Worm (Caenorhabditis elegans): ENCODE measurements around the gene Y46H3D.1.
"Not testable (repeated sequence)": the region's sequence is repeated elsewhere in the genome, so short reads cannot be mapped to it uniquely, and the experiment has no call there.

Y46H3D.1 gene

DNA sequence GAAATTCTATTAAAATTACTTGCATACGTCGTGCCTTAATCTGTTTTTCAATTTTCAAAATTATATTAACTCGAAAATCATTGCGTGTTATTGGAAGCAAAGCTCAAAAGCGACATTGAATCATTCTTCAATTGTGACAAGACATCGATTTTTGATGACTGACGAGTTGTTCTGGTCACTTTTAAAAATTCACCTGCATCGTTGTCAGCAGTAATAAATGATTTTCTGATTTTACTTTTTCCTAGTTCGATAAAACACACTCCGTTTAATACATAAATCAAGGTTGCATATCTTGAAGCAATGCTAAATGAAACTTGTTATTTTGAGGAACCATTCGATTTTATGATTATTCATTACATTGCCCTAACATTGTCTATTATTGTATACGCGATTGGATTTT lies 40.0 kb downstream of the Y46H3D.1 start, which contains the start of gene srh-3:
Gene srh-3, plus strand, starts transcription at position 301 of the 400 bp plus-strand sequence.
- TF ChIP-seq zip-8 (tag; optimal IDR thresholded peaks at IDR 0.05) (no peak), tbx-8 (GFP tag; optimal IDR thresholded peaks at IDR 0.05) (no peak), ceh-83 (GFP tag; optimal IDR thresholded peaks at IDR 0.05) (no peak), ztf-11 (tag; optimal IDR thresholded peaks at IDR 0.05) (no peak), pha-4 (tag; optimal IDR thresholded peaks at IDR 0.05) (no peak), unc-39 (tag; optimal IDR thresholded peaks at IDR 0.05) (no peak), unc-62 (GFP tag; optimal IDR thresholded peaks at IDR 0.05) (no peak), drap-1 (GFP tag; optimal IDR thresholded peaks at IDR 0.05) (no peak), elt-1 (tag; optimal IDR thresholded peaks at IDR 0.05; ENCODE audit: borderline replicate concordance, insufficient read depth) (no peak), blmp-1 (tag; optimal IDR thresholded peaks at IDR 0.05) (no peak), ceh-43 (GFP tag; optimal IDR thresholded peaks at IDR 0.05) (no peak), ceh-39 (tag; optimal IDR thresholded peaks at IDR 0.05) (no peak), mep-1 (tag; optimal IDR thresholded peaks at IDR 0.05) (no peak), nhr-12 (tag; optimal IDR thresholded peaks at IDR 0.05) (no peak), nhr-76 (tag; optimal IDR thresholded peaks at IDR 0.05) (no peak), nhr-2 (tag; optimal IDR thresholded peaks at IDR 0.05) (no peak), sptf-1 (tag; optimal IDR thresholded peaks at IDR 0.05) (no peak), lin-13 (tag; optimal IDR thresholded peaks at IDR 0.05) (no peak)

DNA sequence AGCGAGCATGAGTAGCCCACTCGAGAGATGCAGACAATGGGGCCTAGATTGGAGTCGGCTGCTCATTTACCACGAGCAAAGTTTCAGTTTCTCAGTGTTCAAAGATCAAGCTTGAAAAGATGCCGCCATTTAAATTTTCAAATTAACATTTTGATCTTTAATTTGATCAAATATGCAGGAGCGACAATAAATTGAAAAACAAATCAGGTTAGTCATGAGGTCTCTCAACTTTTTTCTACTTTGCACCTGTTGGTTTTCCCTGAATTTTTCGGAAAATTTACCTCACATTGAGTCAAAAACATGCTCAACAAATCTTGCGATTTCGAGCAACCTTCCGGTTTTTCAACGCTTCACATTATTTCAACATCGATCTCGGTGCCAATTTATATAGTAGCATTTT lies 43.0 kb downstream of the Y46H3D.1 start, which contains the start of gene srh-5:
Gene srh-5, plus strand, starts transcription at position 301 of the 400 bp plus-strand sequence.
- no peak for TF ChIP-seq mep-1 (tag; optimal IDR thresholded peaks at IDR 0.05)
- no peak for TF ChIP-seq mls-2 (tag; optimal IDR thresholded peaks at IDR 0.05)
- no peak for TF ChIP-seq elt-3 (tag; optimal IDR thresholded peaks at IDR 0.05)
- TF ChIP-seq ceh-39 (tag; optimal IDR thresholded peaks at IDR 0.05) = no peak
- no peak for TF ChIP-seq lin-32 (GFP tag; optimal IDR thresholded peaks at IDR 0.05)
- no peak for TF ChIP-seq nhr-2 (tag; optimal IDR thresholded peaks at IDR 0.05)
- TF ChIP-seq nhr-12 (tag; optimal IDR thresholded peaks at IDR 0.05) = no peak
- no peak for TF ChIP-seq unc-39 (tag; optimal IDR thresholded peaks at IDR 0.05)
- no peak for TF ChIP-seq pha-4 (tag; optimal IDR thresholded peaks at IDR 0.05)
- no peak for TF ChIP-seq elt-1 (tag; optimal IDR thresholded peaks at IDR 0.05; ENCODE audit: borderline replicate concordance, insufficient read depth)
- no peak for TF ChIP-seq lsy-2 (tag; optimal IDR thresholded peaks at IDR 0.05)
- TF ChIP-seq ham-2 (GFP tag; optimal IDR thresholded peaks at IDR 0.05) = no peak
- TF ChIP-seq snpc-4 (tag; optimal IDR thresholded peaks at IDR 0.05) = no peak
- TF ChIP-seq nhr-76 (tag; optimal IDR thresholded peaks at IDR 0.05) = no peak
- no peak for TF ChIP-seq nhr-237 (tag; optimal IDR thresholded peaks at IDR 0.05)
- TF ChIP-seq tbx-8 (GFP tag; optimal IDR thresholded peaks at IDR 0.05) = no peak
- no peak for TF ChIP-seq cnd-1 (tag; optimal IDR thresholded peaks at IDR 0.05)
- TF ChIP-seq sem-2 (GFP tag; optimal IDR thresholded peaks at IDR 0.05) = no peak
- TF ChIP-seq nhr-28 (tag; optimal IDR thresholded peaks at IDR 0.05) = no peak
- TF ChIP-seq sptf-1 (tag; optimal IDR thresholded peaks at IDR 0.05) = no peak

DNA sequence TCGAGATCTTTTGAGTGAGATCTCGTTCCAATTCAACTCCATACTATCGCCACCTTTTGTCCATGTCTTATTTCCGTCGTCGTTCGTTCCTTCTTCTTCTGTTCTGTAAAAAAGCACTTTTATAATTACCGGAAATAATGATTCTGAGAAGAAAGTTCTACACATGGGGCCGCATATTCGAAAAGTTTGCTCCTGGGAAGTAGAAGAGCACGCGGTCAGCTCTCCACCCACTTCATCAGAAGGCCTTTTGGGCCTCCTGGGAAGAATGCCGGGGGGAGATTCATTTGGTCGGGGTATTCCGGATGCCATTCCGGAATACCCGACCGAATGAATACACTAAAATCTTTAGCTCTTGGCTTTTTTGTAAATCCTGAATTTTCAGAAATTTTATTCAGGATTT lies 50.2 kb downstream of the Y46H3D.1 start, which contains the start of gene Y46H3C.5:
Gene Y46H3C.5, minus strand, starts transcription at position 2 of the 400 bp plus-strand sequence.
- TF ChIP-seq ceh-39 (tag; optimal IDR thresholded peaks at IDR 0.05); flh-1 (GFP tag; optimal IDR thresholded peaks at IDR 0.05); snpc-4 (tag; optimal IDR thresholded peaks at IDR 0.05): not testable (repeated sequence)
